Worm (Caenorhabditis elegans) whole organism, young adult: ENCODE measurements around the gene natb-1.

ENCODE experiments used
- B0035.1 ChIP-seq: sonication (generic microtip); optimal IDR thresholded peaks from 2 replicates; lab custom pipeline; 2016; ENCODE audit warnings: missing genetic modification characterization, mild to moderate bottlenecking, missing compliant biosample characterization, missing genotype, missing genetic modification reagents
- B0336.3 ChIP-seq: fragments of 200-800 bp; sonication (Bioruptor generic); IDR thresholded peaks from 2 replicates; pipeline ENCODE4 v1.3.6; 2022; ENCODE audit warnings: missing genetic modification characterization, missing compliant biosample characterization
- F23B12.7 ChIP-seq: sonication (generic microtip); optimal IDR thresholded peaks from 2 replicates; lab custom pipeline; 2017; ENCODE audit warnings: missing genetic modification characterization, mild to moderate bottlenecking, missing compliant biosample characterization, antibody characterized with exemption, moderate library complexity; ENCODE audit not compliant: insufficient read depth
- K12H6.12 ChIP-seq: fragments of 200-800 bp; sonication (Bioruptor generic); optimal IDR thresholded peaks from 2 replicates; lab custom pipeline; 2018; ENCODE audit warnings: mild to moderate bottlenecking, missing genetic modification characterization, missing compliant biosample characterization
- T26A5.8 ChIP-seq: sonication (generic microtip); optimal IDR thresholded peaks from 2 replicates; lab custom pipeline; 2016; ENCODE audit warnings: missing genetic modification characterization, missing compliant biosample characterization
- Y53F4B.3 ChIP-seq: fragments of 200-800 bp; sonication (Bioruptor generic); IDR thresholded peaks from 2 replicates; pipeline ENCODE4 v1.3.6; 2022; ENCODE audit warnings: missing genetic modification reagents, missing genetic modification characterization, missing compliant biosample characterization
- ZK185.1 ChIP-seq: sonication (generic microtip); optimal IDR thresholded peaks from 2 replicates; lab custom pipeline; 2016; ENCODE audit warnings: mild to moderate bottlenecking, missing genetic modification characterization, missing compliant biosample characterization; ENCODE audit not compliant: poor library complexity, severe bottlenecking
- akir-1 ChIP-seq: fragments of 200-800 bp; sonication (Bioruptor generic); optimal IDR thresholded peaks from 2 replicates; lab custom pipeline; 2018; ENCODE audit warnings: mild to moderate bottlenecking, missing genetic modification characterization, moderate library complexity, missing compliant biosample characterization
- atf-7 ChIP-seq: sonication (generic microtip); optimal IDR thresholded peaks from 2 replicates; lab custom pipeline; 2017; ENCODE audit warnings: mild to moderate bottlenecking, missing genetic modification characterization, missing compliant biosample characterization
- attf-5 ChIP-seq: fragments of 200-800 bp; sonication (Bioruptor generic); optimal IDR thresholded peaks from 2 replicates; lab custom pipeline; 2018; ENCODE audit warnings: mild to moderate bottlenecking, missing genetic modification characterization, missing compliant biosample characterization
- cebp-1 ChIP-seq, 2 experiments: fragments of 200-800 bp in 1 of 2; sonication (Bioruptor generic) in 1 of 2; sonication (generic microtip) in 1 of 2; IDR thresholded peaks in 1 of 2; optimal IDR thresholded peaks in 1 of 2; 2 replicates each; pipeline versions ENCODE4 v1.3.6 to Lab custom; 2017 to 2022; ENCODE audit warnings: missing compliant biosample characterization in 2 of 2, missing genetic modification characterization in 2 of 2, mild to moderate bottlenecking in 1 of 2, missing genetic modification reagents in 1 of 2, moderate library complexity in 1 of 2
- ceh-27 ChIP-seq: fragments of 200-800 bp; sonication (Bioruptor generic); optimal IDR thresholded peaks from 2 replicates; lab custom pipeline; 2018; ENCODE audit warnings: mild to moderate bottlenecking, missing genetic modification characterization, moderate library complexity, missing compliant biosample characterization
- egl-18 ChIP-seq: fragments of 200-800 bp; sonication (Bioruptor generic); IDR thresholded peaks from 2 replicates; pipeline ENCODE4 v1.3.6; 2022; ENCODE audit warnings: missing genetic modification reagents, missing genetic modification characterization, missing compliant biosample characterization
- ekl-4 ChIP-seq: fragments of 200-800 bp; sonication (Bioruptor generic); IDR thresholded peaks from 2 replicates; pipeline ENCODE4 v1.3.6; 2022; ENCODE audit warnings: missing genetic modification reagents, missing genetic modification characterization, missing compliant biosample characterization
- hrde-1 ChIP-seq: sonication (generic microtip); optimal IDR thresholded peaks from 2 replicates; lab custom pipeline; 2016; ENCODE audit warnings: missing genetic modification characterization, mild to moderate bottlenecking, missing compliant biosample characterization, moderate library complexity, missing genotype, missing genetic modification reagents, borderline replicate concordance
- hsf-1 ChIP-seq: fragments of 200-800 bp; sonication (Bioruptor generic); IDR thresholded peaks from 2 replicates; pipeline ENCODE4 v1.3.6; 2022; ENCODE audit warnings: missing genetic modification reagents, missing genetic modification characterization, missing compliant biosample characterization
- let-526 ChIP-seq: fragments of 200-800 bp; sonication (Bioruptor generic); IDR thresholded peaks from 2 replicates; pipeline ENCODE4 v1.3.6; 2022; ENCODE audit warnings: missing genetic modification reagents, missing genetic modification characterization, missing compliant biosample characterization
- let-607 ChIP-seq, 2 experiments: fragments of 200-800 bp in 1 of 2; sonication (Bioruptor generic) in 1 of 2; sonication (generic microtip) in 1 of 2; optimal IDR thresholded peaks; 2 replicates each; lab custom pipeline; 2016 to 2018; ENCODE audit warnings: mild to moderate bottlenecking in 2 of 2, missing compliant biosample characterization in 2 of 2, missing genetic modification characterization in 2 of 2, moderate library complexity in 2 of 2, missing genotype in 1 of 2
- lin-35 ChIP-seq, 3 experiments: fragments of 150-350 bp in 2 of 3; sonication (generic microtip) in 1 of 3; optimal IDR thresholded peaks; 2 replicates each; lab custom pipeline; 2014 to 2018; ENCODE audit warnings: missing biosample characterization in 3 of 3, missing genetic modification characterization in 3 of 3, missing genetic modification reagents in 3 of 3
- lin-40 ChIP-seq: sonication (generic microtip); optimal IDR thresholded peaks from 2 replicates; lab custom pipeline; 2016; ENCODE audit warnings: missing genetic modification characterization, mild to moderate bottlenecking, missing compliant biosample characterization, missing genotype, missing genetic modification reagents
- lsl-1 ChIP-seq: fragments of 200-800 bp; sonication (Bioruptor generic); optimal IDR thresholded peaks from 2 replicates; lab custom pipeline; 2018; ENCODE audit warnings: mild to moderate bottlenecking, missing genetic modification characterization, moderate library complexity, missing compliant biosample characterization
- madf-3 ChIP-seq: fragments of 200-800 bp; sonication (Bioruptor generic); IDR thresholded peaks from 2 replicates; pipeline ENCODE4 v1.3.6; 2022; ENCODE audit warnings: missing genetic modification reagents, missing genetic modification characterization, missing compliant biosample characterization
- mel-28 ChIP-seq: sonication (generic microtip); optimal IDR thresholded peaks from 2 replicates; lab custom pipeline; 2016; ENCODE audit warnings: borderline replicate concordance, mild to moderate bottlenecking, missing genetic modification characterization, missing compliant biosample characterization
- nfyb-1 ChIP-seq: fragments of 200-800 bp; sonication (Bioruptor generic); IDR thresholded peaks from 2 replicates; pipeline ENCODE4 v1.3.6; 2022; ENCODE audit warnings: missing genetic modification reagents, missing genetic modification characterization, missing compliant biosample characterization
- nhr-80 ChIP-seq: sonication (generic microtip); optimal IDR thresholded peaks from 2 replicates; lab custom pipeline; 2016; ENCODE audit warnings: missing genetic modification characterization, missing compliant biosample characterization
- nhr-90 ChIP-seq: sonication (generic microtip); optimal IDR thresholded peaks from 2 replicates; lab custom pipeline; 2016; ENCODE audit warnings: missing genotype, mild to moderate bottlenecking, missing genetic modification characterization, missing compliant biosample characterization
- pbrm-1 ChIP-seq: fragments of 200-800 bp; sonication (Bioruptor generic); IDR thresholded peaks from 2 replicates; pipeline ENCODE4 v1.3.6; 2022; ENCODE audit warnings: missing genetic modification reagents, missing genetic modification characterization, missing compliant biosample characterization
- rcor-1 ChIP-seq: fragments of 200-800 bp; sonication (Bioruptor generic); IDR thresholded peaks from 2 replicates; pipeline ENCODE4 v1.3.6; 2022; ENCODE audit warnings: missing genetic modification reagents, missing genetic modification characterization, missing compliant biosample characterization
- sdz-38 ChIP-seq: sonication (generic microtip); optimal IDR thresholded peaks from 2 replicates; lab custom pipeline; 2016; ENCODE audit warnings: missing genotype, missing genetic modification characterization, missing compliant biosample characterization
- snpc-1.1 ChIP-seq: sonication (generic microtip); optimal IDR thresholded peaks from 2 replicates; lab custom pipeline; 2017; ENCODE audit warnings: missing genetic modification characterization, mild to moderate bottlenecking, missing compliant biosample characterization, antibody characterized with exemption, moderate library complexity, missing genotype, missing genetic modification reagents; ENCODE audit not compliant: insufficient read depth
- snpc-3.4 ChIP-seq: sonication (generic microtip); optimal IDR thresholded peaks from 2 replicates; lab custom pipeline; 2017; ENCODE audit warnings: missing genetic modification characterization, mild to moderate bottlenecking, missing compliant biosample characterization, antibody characterized with exemption, moderate library complexity, missing genotype, missing genetic modification reagents
- snpc-4 ChIP-seq, 5 experiments: fragments of 150-350 bp in 1 of 5; sonication (generic microtip) in 4 of 5; optimal IDR thresholded peaks; 2 replicates each; lab custom pipeline; 2014 to 2018; ENCODE audit warnings: missing genetic modification characterization in 5 of 5, missing biosample characterization in 3 of 5, antibody characterized with exemption in 2 of 5, mild to moderate bottlenecking in 2 of 5, missing compliant biosample characterization in 2 of 5, missing genotype in 2 of 5, moderate library complexity in 2 of 5, missing genetic modification reagents in 1 of 5
- tlf-1 ChIP-seq: fragments of 200-800 bp; sonication (Bioruptor generic); optimal IDR thresholded peaks from 2 replicates; lab custom pipeline; 2018; ENCODE audit warnings: mild to moderate bottlenecking, missing genetic modification characterization, missing compliant biosample characterization
- zim-3 ChIP-seq: sonication (generic microtip); optimal IDR thresholded peaks from 2 replicates; lab custom pipeline; 2017; ENCODE audit warnings: mild to moderate bottlenecking, missing genetic modification characterization, moderate library complexity, missing compliant biosample characterization
- ztf-18 ChIP-seq: sonication (generic microtip); optimal IDR thresholded peaks from 2 replicates; lab custom pipeline; 2016; ENCODE audit warnings: missing genotype, mild to moderate bottlenecking, missing genetic modification characterization, missing compliant biosample characterization
- ztf-22 ChIP-seq: fragments of 200-800 bp; sonication (Bioruptor generic); optimal IDR thresholded peaks from 2 replicates; lab custom pipeline; 2018; ENCODE audit warnings: mild to moderate bottlenecking, missing genetic modification characterization, moderate library complexity, missing compliant biosample characterization
- ztf-25 ChIP-seq: fragments of 200-800 bp; sonication (Bioruptor generic); IDR thresholded peaks from 2 replicates; pipeline ENCODE4 v1.3.6; 2022; ENCODE audit warnings: missing genetic modification reagents, missing genetic modification characterization, missing compliant biosample characterization

natb-1 gene

ce11 chrV:8010103-8010502 lies 26.9 kb upstream of the natb-1 start, which contains the start of gene Y97E10AR.4 (continued):
- peak; percentile 66 for TF ChIP-seq lsl-1
- TF ChIP-seq T26A5.8 (tag; lab: Kevin White, UChicago) = no peak
- TF ChIP-seq cebp-1 (GFP tag; IDR thresholded peaks at IDR 0.05; lab: Robert Waterston, UW) = no peak
- no peak for TF ChIP-seq cebp-1 (tag; optimal IDR thresholded peaks at IDR 0.05; lab: Kevin White, UChicago)
- TF ChIP-seq B0035.1 (tag; lab: Kevin White, UChicago) = no peak

ce11 chrV:8007460-8008292 lies 24.4 kb upstream of the natb-1 start, which contains the start of gene Y97E10AR.3:
TSS of gene Y97E10AR.3 (minus strand) at chrV:8007510.
- TF ChIP-seq zim-3 (tag; lab: Kevin White, UChicago) (no peak), egl-18 (GFP tag; lab: Robert Waterston, UW) (no peak), sdz-38 (tag; lab: Kevin White, UChicago) (no peak), hsf-1 (0 out of 2 replicates have a peak, but pooled peaks have one; percentile 8), ztf-25 (0 out of 2 replicates have a peak, but pooled peaks have one; percentile 20), snpc-3.4 (tag; lab: Kevin White, UChicago) (peak; percentile 6), B0336.3 (GFP tag; lab: Robert Waterston, UW) (0 out of 2 replicates have a peak, but pooled peaks have one; percentile 40), nhr-80 (peak; percentile 3)

- TF ChIP-seq akir-1 (GFP tag; lab: Kevin White, UChicago) = no peak
- no peak for TF ChIP-seq mel-28
These were observed 21.8 kb upstream of the natb-1 start, which contains the start of gene Y97E10AR.8 for ce11 chrV:8005000-8005399. TSS of gene Y97E10AR.8 (plus strand) at chrV:8005300.

ce11 chrV:8000929-8001513 lies 17.8 kb upstream of the natb-1 start, which contains the start of gene Y97E10AR.1:
TSS of gene Y97E10AR.1 (plus strand) at chrV:8001463.
- TF ChIP-seq nfyb-1 (peak; percentile 49; the same call in 1 of the 2 replicates), ceh-27 (peak; percentile 27), nhr-90 (tag; lab: Kevin White, UChicago) (peak; percentile 58), ztf-18 (tag; lab: Kevin White, UChicago) (peak; percentile 49), snpc-3.4 (tag; lab: Kevin White, UChicago) (peak; percentile 1), tlf-1 (GFP tag; lab: Kevin White, UChicago) (peak; percentile 35), Y53F4B.3 (GFP tag; lab: Robert Waterston, UW) (no peak), madf-3 (0 out of 2 replicates have a peak, but pooled peaks have one; percentile 30), rcor-1 (GFP tag; lab: Robert Waterston, UW) (0 out of 2 replicates have a peak, but pooled peaks have one; percentile 21), ZK185.1 (tag; lab: Kevin White, UChicago) (peak; percentile 26), F23B12.7 (tag; lab: Kevin White, UChicago) (peak; percentile 42), pbrm-1 (GFP tag; lab: Robert Waterston, UW) (peak; percentile 57), snpc-1.1 (tag; lab: Kevin White, UChicago) (no peak), attf-5 (GFP tag; lab: Kevin White, UChicago) (peak; percentile 85), let-607 (tag; optimal IDR thresholded peaks at IDR 0.05; lab: Kevin White, UChicago) (peak; percentile 62 to 68), K12H6.12 (tag; lab: Kevin White, UChicago) (peak; percentile 81), ekl-4 (GFP tag; lab: Robert Waterston, UW) (no peak), lin-40 (tag; lab: Kevin White, UChicago) (peak; percentile 84), hrde-1 (tag; lab: Kevin White, UChicago) (no peak), ztf-22 (GFP tag; lab: Kevin White, UChicago) (peak; percentile 75), let-526 (0 out of 2 replicates have a peak, but pooled peaks have one; percentile 12), snpc-4 (GFP tag; optimal IDR thresholded peaks at IDR 0.05; lab: Kevin White, UChicago) (no peak), snpc-4 (tag; optimal IDR thresholded peaks at IDR 0.05; lab: Kevin White, UChicago) (peak; percentile 29 to 51 (median 40)), cebp-1 (GFP tag; IDR thresholded peaks at IDR 0.05; lab: Robert Waterston, UW) (no peak), cebp-1 (tag; optimal IDR thresholded peaks at IDR 0.05; lab: Kevin White, UChicago) (peak; percentile 88), B0336.3 (GFP tag; lab: Robert Waterston, UW) (no peak; the same call in 1 of the 2 replicates), lin-35 (GFP tag; optimal IDR thresholded peaks at IDR 0.05; lab: Kevin White, UChicago) (peak in 1 of 3 experiments; percentile 80), atf-7 (tag; lab: Kevin White, UChicago) (peak; percentile 85)
